Fruit fly (Drosophila melanogaster): ENCODE results near the gene zfh1.
A peak's percentile ranks its signal among the peaks of the same experiment; 100 is the strongest.

The zfh1 gene

DNA sequence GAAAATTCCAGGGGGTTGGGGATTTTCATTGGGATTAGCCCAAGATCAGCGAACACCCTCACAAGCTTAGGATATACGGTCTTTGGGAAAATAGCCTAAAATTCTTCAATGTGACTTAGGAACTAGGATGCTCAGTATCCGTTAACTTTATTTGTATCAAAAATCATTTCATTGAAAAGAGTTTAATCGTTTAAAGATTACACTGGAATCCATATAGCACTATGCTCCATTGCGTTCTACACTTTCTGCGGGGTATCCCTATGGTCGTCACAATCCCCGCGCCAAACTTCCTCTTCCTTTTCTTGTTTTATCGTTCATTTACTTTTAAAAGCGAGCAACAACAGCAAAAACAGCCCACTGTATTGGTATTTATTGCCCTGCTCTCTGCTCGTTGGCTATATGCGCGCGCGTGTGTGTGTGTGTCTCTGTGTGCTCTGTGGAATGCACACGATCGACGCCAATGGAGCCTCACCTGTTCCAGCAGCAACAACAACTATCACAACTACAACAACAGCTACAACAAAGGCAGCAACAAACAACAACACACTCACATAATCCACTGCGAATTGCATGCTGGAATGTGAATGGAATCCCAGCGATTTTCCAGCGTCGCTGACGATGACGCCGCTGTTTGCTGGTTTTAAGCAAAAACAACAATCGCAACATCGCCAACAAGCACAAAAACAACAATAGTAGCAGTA, 38.2 kb downstream of the zfh1 start:
- TF ChIP-seq h (optimal IDR thresholded peaks at IDR 0.05) = no peak
- TF ChIP-seq Hsf (GFP tag; optimal IDR thresholded peaks at IDR 0.05) = peak; percentile 26
- TF ChIP-seq CTCF (GFP tag; optimal IDR thresholded peaks at IDR 0.05) = no peak
- TF ChIP-seq grau (tag; optimal IDR thresholded peaks at IDR 0.05) = peak; percentile 10
- TF ChIP-seq Side (GFP tag; optimal IDR thresholded peaks at IDR 0.05) = no peak
- peak in 1 of 2 experiments; percentile 22 for TF ChIP-seq eve (GFP tag; optimal IDR thresholded peaks at IDR 0.05)
- no peak for TF ChIP-seq CG3995 (GFP tag; optimal IDR thresholded peaks at IDR 0.05)
- peak; percentile 98 for TF ChIP-seq sd (tag; optimal IDR thresholded peaks at IDR 0.05)
- no peak for TF ChIP-seq knrl (GFP tag; IDR thresholded peaks at IDR 0.05; ENCODE audit: partially characterized antibody)
- peak; percentile 34 for TF ChIP-seq Xbp1 (GFP tag; optimal IDR thresholded peaks at IDR 0.05)
- TF ChIP-seq D19A (tag; optimal IDR thresholded peaks at IDR 0.05) = no peak
- no peak for TF ChIP-seq CG11398 (GFP tag; optimal IDR thresholded peaks at IDR 0.05)
- TF ChIP-seq salm (tag; optimal IDR thresholded peaks at IDR 0.05) = no peak
- 0 out of 2 replicates have a peak, but pooled peaks have one; percentile 18 for TF ChIP-seq bbx (GFP tag; IDR thresholded peaks at IDR 0.05; ENCODE audit: partially characterized antibody)
- no peak for TF ChIP-seq maf-S (GFP tag; optimal IDR thresholded peaks at IDR 0.05)
- TF ChIP-seq HHEX (GFP tag; optimal IDR thresholded peaks at IDR 0.05) = no peak
- TF ChIP-seq Xrp1 (GFP tag; IDR thresholded peaks at IDR 0.05) = peak; percentile 48
- TF ChIP-seq ase (GFP tag; IDR thresholded peaks at IDR 0.05) = 0 out of 3 replicates have a peak, but pooled peaks have one; percentile 27
- TF ChIP-seq tll (GFP tag; optimal IDR thresholded peaks at IDR 0.05) = no peak
- no peak for TF ChIP-seq fd64A (GFP tag; optimal IDR thresholded peaks at IDR 0.05)
- TF ChIP-seq H2.0 (GFP tag; IDR thresholded peaks at IDR 0.05) = no peak; the same call in 1 of the 2 replicates
- no peak for TF ChIP-seq Hr39 (optimal IDR thresholded peaks at IDR 0.05)
- no peak for TF ChIP-seq sc (optimal IDR thresholded peaks at IDR 0.05)
- peak; percentile 33 for TF ChIP-seq sc (GFP tag; optimal IDR thresholded peaks at IDR 0.05)
- no peak for TF ChIP-seq hth (optimal IDR thresholded peaks at IDR 0.05)
- TF ChIP-seq ftz-f1 (GFP tag; optimal IDR thresholded peaks at IDR 0.05) = no peak
- no peak for TF ChIP-seq Usf (GFP tag; optimal IDR thresholded peaks at IDR 0.05)
- TF ChIP-seq CG3726 (GFP tag; IDR thresholded peaks at IDR 0.05) = no peak
- TF ChIP-seq slbo (GFP tag; IDR thresholded peaks at IDR 0.05) = no peak
- TF ChIP-seq p53 (GFP tag; optimal IDR thresholded peaks at IDR 0.05) = no peak
- TF ChIP-seq Sox100B (GFP tag; optimal IDR thresholded peaks at IDR 0.05) = peak; percentile 15
- TF ChIP-seq Poxn (GFP tag; IDR thresholded peaks at IDR 0.05) = no peak
- TF ChIP-seq CG8944 (GFP tag; optimal IDR thresholded peaks at IDR 0.05) = no peak
- TF ChIP-seq ranshi (GFP tag; IDR thresholded peaks at IDR 0.05) = no peak
- no peak for TF ChIP-seq CG11696 (GFP tag; IDR thresholded peaks at IDR 0.05)
- TF ChIP-seq CG13894 (tag; optimal IDR thresholded peaks at IDR 0.05) = no peak
- peak; percentile 48 for TF ChIP-seq Oli (tag; optimal IDR thresholded peaks at IDR 0.05)
- no peak for TF ChIP-seq dysf (GFP tag; IDR thresholded peaks at IDR 0.05)
- TF ChIP-seq CG10431 (GFP tag; optimal IDR thresholded peaks at IDR 0.05) = no peak
- no peak for TF ChIP-seq repo (GFP tag; optimal IDR thresholded peaks at IDR 0.05)
- no peak for TF ChIP-seq jing (GFP tag; optimal IDR thresholded peaks at IDR 0.05)
- no peak for TF ChIP-seq CG11560 (tag; IDR thresholded peaks at IDR 0.05)
- TF ChIP-seq CG10274 (GFP tag; optimal IDR thresholded peaks at IDR 0.05) = no peak
- TF ChIP-seq wor (GFP tag; IDR thresholded peaks at IDR 0.05) = peak; percentile 19; the same call in 1 of the 2 replicates
- peak; percentile 22 for TF ChIP-seq az2 (GFP tag; optimal IDR thresholded peaks at IDR 0.05)
- TF ChIP-seq sisA (GFP tag; IDR thresholded peaks at IDR 0.05) = no peak
- no peak for TF ChIP-seq CG4730 (GFP tag; IDR thresholded peaks at IDR 0.05)
- TF ChIP-seq CG10209 (GFP tag; optimal IDR thresholded peaks at IDR 0.05) = peak; percentile 42
- peak; percentile 18 for TF ChIP-seq CG15601 (tag; optimal IDR thresholded peaks at IDR 0.05)
- no peak for TF ChIP-seq vfl (GFP tag; optimal IDR thresholded peaks at IDR 0.05)
- TF ChIP-seq CG7556 (GFP tag; optimal IDR thresholded peaks at IDR 0.05) = peak; percentile 16
- TF ChIP-seq Neu2 (GFP tag; optimal IDR thresholded peaks at IDR 0.05; ENCODE audit: borderline replicate concordance) = no peak
